Worm (Caenorhabditis elegans) whole organism, L1 larva: ENCODE results near the gene vab-7.

Source experiments
- C04F5.9 ChIP-seq: sonication (generic microtip); optimal IDR thresholded peaks from 2 replicates; lab custom pipeline; 2016; ENCODE audit warnings: missing genetic modification characterization, missing compliant biosample characterization
- F16B12.6 ChIP-seq: fragments of 150-350 bp; optimal IDR thresholded peaks from 2 replicates; lab custom pipeline; 2014; ENCODE audit warnings: missing biosample characterization, missing genetic modification characterization
- ama-1 ChIP-seq: fragments of 150-350 bp; optimal IDR thresholded peaks from 2 replicates; lab custom pipeline; 2014
- ceh-82 ChIP-seq, 3 experiments: fragments of 150-350 bp in 1 of 3; sonication (generic microtip) in 2 of 3; optimal IDR thresholded peaks; 2 replicates each; lab custom pipeline; 2014 to 2017; ENCODE audit warnings: missing biosample characterization in 3 of 3, missing genetic modification characterization in 3 of 3
- dpl-1 ChIP-seq, 3 experiments: fragments of 150-350 bp in 2 of 3; sonication (generic microtip) in 1 of 3; optimal IDR thresholded peaks; 2 replicates each; lab custom pipeline; 2014 to 2017; ENCODE audit warnings: missing biosample characterization in 3 of 3, missing genetic modification characterization in 3 of 3, missing genetic modification reagents in 3 of 3
- lsy-2 ChIP-seq, 2 experiments: fragments of 150-350 bp; optimal IDR thresholded peaks; 2 replicates each; lab custom pipeline; 2014; ENCODE audit warnings: missing biosample characterization in 2 of 2, missing genetic modification characterization in 2 of 2
- nhr-237 ChIP-seq: fragments of 150-350 bp; optimal IDR thresholded peaks from 2 replicates; lab custom pipeline; 2014; ENCODE audit warnings: missing biosample characterization, missing genetic modification characterization
- pax-3 ChIP-seq: fragments of 200-800 bp; sonication (Bioruptor generic); optimal IDR thresholded peaks from 2 replicates; lab custom pipeline; 2018; ENCODE audit warnings: mild to moderate bottlenecking, missing genetic modification characterization, moderate library complexity, missing compliant biosample characterization
- pqm-1 ChIP-seq: sonication (generic microtip); optimal IDR thresholded peaks from 3 replicates; lab custom pipeline; 2017; ENCODE audit warnings: missing biosample characterization, missing genetic modification characterization
- snu-23 ChIP-seq: sonication (generic microtip); optimal IDR thresholded peaks from 2 replicates; lab custom pipeline; 2016; ENCODE audit warnings: missing genetic modification characterization, missing compliant biosample characterization
- unc-30 ChIP-seq: sonication (generic microtip); optimal IDR thresholded peaks from 2 replicates; lab custom pipeline; 2017; ENCODE audit warnings: missing biosample characterization, missing genetic modification characterization
- unc-62 ChIP-seq: fragments of 150-350 bp; optimal IDR thresholded peaks from 2 replicates; lab custom pipeline; 2014; ENCODE audit warnings: missing biosample characterization, missing genetic modification reagents, missing genetic modification characterization
- vab-15 ChIP-seq: sonication (generic microtip); optimal IDR thresholded peaks from 2 replicates; lab custom pipeline; 2017; ENCODE audit warnings: missing genotype, mild to moderate bottlenecking, missing genetic modification characterization, missing compliant biosample characterization
- zag-1 ChIP-seq: fragments of 150-350 bp; optimal IDR thresholded peaks from 2 replicates; lab custom pipeline; 2014; ENCODE audit warnings: missing biosample characterization, missing genetic modification characterization

- TF ChIP-seq vab-15 (no peak), dpl-1 (GFP tag; optimal IDR thresholded peaks at IDR 0.05; lab: Kevin White, UChicago) (no peak), F16B12.6 (tag; lab: Kevin White, UChicago) (no peak), zag-1 (tag; lab: Kevin White, UChicago) (no peak), nhr-237 (tag; lab: Kevin White, UChicago) (no peak), ama-1 (lab: Kevin White, UChicago) (no peak), C04F5.9 (tag; lab: Kevin White, UChicago) (no peak), ceh-82 (tag; optimal IDR thresholded peaks at IDR 0.05; lab: Kevin White, UChicago) (no peak), pax-3 (tag; lab: Kevin White, UChicago) (no peak), pqm-1 (no peak), unc-62 (GFP tag; lab: Kevin White, UChicago) (no peak), lsy-2 (tag; optimal IDR thresholded peaks at IDR 0.05; lab: Kevin White, UChicago) (no peak), unc-30 (tag; lab: Kevin White, UChicago) (no peak), snu-23 (no peak)
These were observed 40.1 kb upstream of the vab-7 start, which contains the start of gene C44B9.3 for ce11 chrIII:10880083-10880482.
